Worm (Caenorhabditis elegans) whole organism, L2 larva: Measurements from ENCODE around the gene F49E11.7.

Experiments used
- C34F6.9 ChIP-seq: fragments of 150-350 bp; optimal IDR thresholded peaks from 2 replicates; lab custom pipeline; 2014; ENCODE audit warnings: missing biosample characterization, missing genetic modification characterization
- F13H6.1 ChIP-seq: sonication (generic microtip); optimal IDR thresholded peaks from 2 replicates; lab custom pipeline; 2016; ENCODE audit warnings: missing genetic modification characterization, missing compliant biosample characterization
- R02D3.7 ChIP-seq: fragments of 150-350 bp; optimal IDR thresholded peaks from 2 replicates; lab custom pipeline; 2014; ENCODE audit warnings: missing biosample characterization, missing genetic modification characterization
- ZK546.5 ChIP-seq: sonication (generic microtip); optimal IDR thresholded peaks from 2 replicates; lab custom pipeline; 2017; ENCODE audit warnings: missing biosample characterization, missing genetic modification characterization
- alr-1 ChIP-seq: fragments of 150-350 bp; optimal IDR thresholded peaks from 2 replicates; lab custom pipeline; 2014; ENCODE audit warnings: missing biosample characterization, missing genetic modification characterization
- aly-2 ChIP-seq: fragments of 150-350 bp; optimal IDR thresholded peaks from 2 replicates; lab custom pipeline; 2014; ENCODE audit warnings: missing biosample characterization, missing genetic modification characterization
- blmp-1 ChIP-seq: sonication (generic microtip); optimal IDR thresholded peaks from 2 replicates; lab custom pipeline; 2017; ENCODE audit warnings: missing genetic modification characterization, mild to moderate bottlenecking, missing compliant biosample characterization, antibody characterized with exemption, moderate library complexity; ENCODE audit not compliant: insufficient read depth
- ceh-16 ChIP-seq: fragments of 150-350 bp; optimal IDR thresholded peaks from 2 replicates; lab custom pipeline; 2014; ENCODE audit warnings: missing biosample characterization, missing genetic modification characterization
- ceh-82 ChIP-seq: fragments of 150-350 bp; optimal IDR thresholded peaks from 2 replicates; lab custom pipeline; 2014; ENCODE audit warnings: missing biosample characterization, missing genetic modification characterization
- crh-2 ChIP-seq: sonication (generic microtip); optimal IDR thresholded peaks from 2 replicates; lab custom pipeline; 2017; ENCODE audit warnings: missing biosample characterization, missing genetic modification characterization
- dmd-4 ChIP-seq: sonication (generic microtip); optimal IDR thresholded peaks from 2 replicates; lab custom pipeline; 2017; ENCODE audit warnings: missing biosample characterization, missing genetic modification characterization
- elt-1 ChIP-seq: fragments of 150-350 bp; optimal IDR thresholded peaks from 2 replicates; lab custom pipeline; 2014; ENCODE audit warnings: missing biosample characterization, missing genetic modification characterization
- elt-3 ChIP-seq: sonication (generic microtip); optimal IDR thresholded peaks from 2 replicates; lab custom pipeline; 2017; ENCODE audit warnings: missing biosample characterization, missing genetic modification characterization
- fos-1 ChIP-seq: fragments of 150-350 bp; optimal IDR thresholded peaks from 2 replicates; lab custom pipeline; 2014; ENCODE audit warnings: missing biosample characterization, missing genetic modification characterization
- gmeb-1 ChIP-seq: fragments of 150-350 bp; optimal IDR thresholded peaks from 2 replicates; lab custom pipeline; 2014; ENCODE audit warnings: missing biosample characterization, missing genetic modification characterization
- lin-11 ChIP-seq: fragments of 150-350 bp; sonication (generic microtip); optimal IDR thresholded peaks from 2 replicates; lab custom pipeline; 2014; ENCODE audit warnings: missing biosample characterization, missing genetic modification characterization, inconsistent platforms, mixed read lengths
- lin-13 ChIP-seq: fragments of 150-350 bp; optimal IDR thresholded peaks from 2 replicates; lab custom pipeline; 2014; ENCODE audit warnings: missing biosample characterization, missing genetic modification reagents, missing genetic modification characterization
- lin-39 ChIP-seq: fragments of 150-350 bp; optimal IDR thresholded peaks from 2 replicates; lab custom pipeline; 2014; ENCODE audit warnings: missing biosample characterization, missing genetic modification reagents, missing genetic modification characterization
- lsy-2 ChIP-seq, 2 experiments: fragments of 150-350 bp in 1 of 2; sonication (generic microtip) in 1 of 2; optimal IDR thresholded peaks; 2 replicates each; lab custom pipeline; 2014 to 2017; ENCODE audit warnings: missing biosample characterization in 2 of 2, missing genetic modification characterization in 2 of 2
- mab-5 ChIP-seq: fragments of 150-350 bp; optimal IDR thresholded peaks from 2 replicates; lab custom pipeline; 2014; ENCODE audit warnings: missing biosample characterization, missing genetic modification characterization
- mbf-1 ChIP-seq: sonication (generic microtip); optimal IDR thresholded peaks from 2 replicates; lab custom pipeline; 2017; ENCODE audit warnings: missing biosample characterization, missing genetic modification characterization
- mdl-1 ChIP-seq, 2 experiments: fragments of 150-350 bp in 1 of 2; sonication (generic microtip) in 1 of 2; optimal IDR thresholded peaks; 2 replicates each; lab custom pipeline; 2017; ENCODE audit warnings: missing biosample characterization in 2 of 2, missing genetic modification characterization in 2 of 2
- nhr-11 ChIP-seq: fragments of 150-350 bp; optimal IDR thresholded peaks from 2 replicates; lab custom pipeline; 2014; ENCODE audit warnings: missing biosample characterization, missing genetic modification characterization
- nhr-12 ChIP-seq: fragments of 150-350 bp; optimal IDR thresholded peaks from 2 replicates; lab custom pipeline; 2014; ENCODE audit warnings: missing biosample characterization, missing genetic modification characterization
- nhr-129 ChIP-seq: fragments of 150-350 bp; optimal IDR thresholded peaks from 2 replicates; lab custom pipeline; 2014; ENCODE audit warnings: missing biosample characterization, missing genetic modification characterization
- nhr-21 ChIP-seq: fragments of 150-350 bp; optimal IDR thresholded peaks from 2 replicates; lab custom pipeline; 2014; ENCODE audit warnings: missing biosample characterization, missing genetic modification characterization
- nhr-23 ChIP-seq: fragments of 150-350 bp; optimal IDR thresholded peaks from 2 replicates; lab custom pipeline; 2014; ENCODE audit warnings: missing biosample characterization, missing genetic modification reagents, missing genetic modification characterization
- nhr-237 ChIP-seq: fragments of 150-350 bp; optimal IDR thresholded peaks from 2 replicates; lab custom pipeline; 2014; ENCODE audit warnings: missing biosample characterization, missing genetic modification characterization
- nhr-25 ChIP-seq: fragments of 150-350 bp; sonication (generic microtip); optimal IDR thresholded peaks from 3 replicates; lab custom pipeline; 2014; ENCODE audit warnings: missing biosample characterization, missing genetic modification characterization
- nhr-6 ChIP-seq: fragments of 150-350 bp; optimal IDR thresholded peaks from 2 replicates; lab custom pipeline; 2014; ENCODE audit warnings: missing biosample characterization, missing genetic modification characterization
- nhr-77 ChIP-seq: fragments of 150-350 bp; optimal IDR thresholded peaks from 2 replicates; lab custom pipeline; 2014; ENCODE audit warnings: missing biosample characterization, missing genetic modification characterization
- sem-4 ChIP-seq: fragments of 150-350 bp; optimal IDR thresholded peaks from 2 replicates; lab custom pipeline; 2014; ENCODE audit warnings: missing biosample characterization, missing genetic modification reagents, missing genetic modification characterization
- skn-1 ChIP-seq: sonication (generic microtip); optimal IDR thresholded peaks from 2 replicates; lab custom pipeline; 2017; ENCODE audit warnings: missing biosample characterization, missing genetic modification characterization
- sma-3 ChIP-seq: sonication (generic microtip); optimal IDR thresholded peaks from 2 replicates; lab custom pipeline; 2016; ENCODE audit warnings: missing genetic modification reagents, missing genetic modification characterization, missing compliant biosample characterization
- sma-9 ChIP-seq, 2 experiments: fragments of 150-350 bp in 1 of 2; sonication (generic microtip) in 1 of 2; optimal IDR thresholded peaks; 2 replicates each; lab custom pipeline; 2014 to 2016; ENCODE audit warnings: missing genetic modification characterization in 2 of 2, mild to moderate bottlenecking in 1 of 2, missing biosample characterization in 1 of 2, missing compliant biosample characterization in 1 of 2, missing genetic modification reagents in 1 of 2, moderate library complexity in 1 of 2
- unc-39 ChIP-seq: fragments of 150-350 bp; optimal IDR thresholded peaks from 2 replicates; lab custom pipeline; 2014; ENCODE audit warnings: missing biosample characterization, missing genetic modification characterization
- unc-55 ChIP-seq: fragments of 150-350 bp; sonication (generic microtip); optimal IDR thresholded peaks from 3 replicates; lab custom pipeline; 2014; ENCODE audit warnings: missing biosample characterization, missing genetic modification reagents, missing genetic modification characterization
- unc-62 ChIP-seq: fragments of 150-350 bp; optimal IDR thresholded peaks from 2 replicates; lab custom pipeline; 2014; ENCODE audit warnings: missing biosample characterization, missing genetic modification reagents, missing genetic modification characterization
- ztf-1 ChIP-seq: fragments of 200-800 bp; sonication (Bioruptor generic); conservative IDR thresholded peaks from 2 replicates; pipeline ENCODE4 v1.3.6; 2022; ENCODE audit warnings: missing genetic modification characterization, missing compliant biosample characterization
- ztf-11 ChIP-seq: sonication (generic microtip); optimal IDR thresholded peaks from 2 replicates; lab custom pipeline; 2017; ENCODE audit warnings: missing biosample characterization, missing genetic modification characterization
- ztf-4 ChIP-seq: fragments of 150-350 bp; optimal IDR thresholded peaks from 2 replicates; lab custom pipeline; 2014; ENCODE audit warnings: missing biosample characterization, missing genetic modification characterization

The F49E11.7 gene

ce11 chrIV:13079119-13079518, 26.5 kb downstream of the F49E11.7 start, which contains the start of gene C39E9.8 (continued):
- TF ChIP-seq unc-62 (GFP tag; lab: Kevin White, UChicago) (no peak), F13H6.1 (tag; lab: Kevin White, UChicago) (no peak), skn-1 (tag; lab: Kevin White, UChicago) (no peak), dmd-4 (tag; lab: Kevin White, UChicago) (no peak), sma-9 (GFP tag; optimal IDR thresholded peaks at IDR 0.05; lab: Kevin White, UChicago) (peak; percentile 74), sma-9 (tag; optimal IDR thresholded peaks at IDR 0.05; lab: Kevin White, UChicago) (peak; percentile 1), lin-13 (no peak), fos-1 (tag; lab: Kevin White, UChicago) (peak; percentile 41), lin-11 (tag; lab: Kevin White, UChicago) (no peak), nhr-237 (no peak), C34F6.9 (tag; lab: Kevin White, UChicago) (no peak), elt-3 (tag; lab: Kevin White, UChicago) (no peak), ztf-11 (tag; lab: Kevin White, UChicago) (no peak), gmeb-1 (tag; lab: Kevin White, UChicago) (no peak), nhr-12 (tag; lab: Kevin White, UChicago) (no peak), unc-55 (no peak)

ce11 chrIV:13080185-13080584, 27.5 kb downstream of the F49E11.7 start:
- TF ChIP-seq ZK546.5 (tag; lab: Kevin White, UChicago) (no peak), sma-3 (GFP tag; lab: Kevin White, UChicago) (peak; percentile 36), unc-62 (GFP tag; lab: Kevin White, UChicago) (no peak), nhr-23 (tag; lab: Kevin White, UChicago) (no peak), elt-3 (tag; lab: Kevin White, UChicago) (no peak), lin-13 (no peak), R02D3.7 (tag; lab: Kevin White, UChicago) (no peak), ztf-4 (no peak), lsy-2 (tag; optimal IDR thresholded peaks at IDR 0.05; lab: Kevin White, UChicago) (no peak), alr-1 (tag; lab: Kevin White, UChicago) (no peak), nhr-25 (tag; lab: Kevin White, UChicago) (peak; percentile 66), mdl-1 (tag; optimal IDR thresholded peaks at IDR 0.05; lab: Kevin White, UChicago) (no peak), nhr-77 (tag; lab: Kevin White, UChicago) (no peak), blmp-1 (tag; lab: Kevin White, UChicago) (no peak), nhr-6 (tag; lab: Kevin White, UChicago) (no peak), nhr-12 (tag; lab: Kevin White, UChicago) (no peak), nhr-21 (tag; lab: Kevin White, UChicago) (peak; percentile 55), mab-5 (no peak), unc-39 (tag; lab: Kevin White, UChicago) (no peak), ceh-82 (tag; lab: Kevin White, UChicago) (no peak), crh-2 (no peak), nhr-129 (peak; percentile 98), sma-9 (GFP tag; optimal IDR thresholded peaks at IDR 0.05; lab: Kevin White, UChicago) (no peak), sma-9 (tag; optimal IDR thresholded peaks at IDR 0.05; lab: Kevin White, UChicago) (no peak), nhr-11 (tag; lab: Kevin White, UChicago) (peak; percentile 35), nhr-237 (no peak), lin-39 (no peak), ztf-11 (tag; lab: Kevin White, UChicago) (no peak), mbf-1 (tag; lab: Kevin White, UChicago) (no peak), ceh-16 (no peak), elt-1 (no peak), sem-4 (tag; lab: Kevin White, UChicago) (no peak), ztf-1 (GFP tag; lab: Robert Waterston, UW) (no peak), fos-1 (tag; lab: Kevin White, UChicago) (no peak)

ce11 chrIV:13080861-13081260, 28.2 kb downstream of the F49E11.7 start:
- TF ChIP-seq sma-3 (GFP tag; lab: Kevin White, UChicago) (no peak), nhr-6 (tag; lab: Kevin White, UChicago) (no peak), dmd-4 (tag; lab: Kevin White, UChicago) (no peak), nhr-129 (peak; percentile 19), lsy-2 (tag; optimal IDR thresholded peaks at IDR 0.05; lab: Kevin White, UChicago) (no peak), aly-2 (tag; lab: Kevin White, UChicago) (no peak), gmeb-1 (tag; lab: Kevin White, UChicago) (no peak), R02D3.7 (tag; lab: Kevin White, UChicago) (no peak)
